Fruit fly (Drosophila melanogaster): ENCODE data around the gene CG42857.

CG42857 gene

dm6 chr3R:9800644-9801330, 20.2 kb downstream of the CG42857 start, which contains the start of the genes CG9467 and CG8526 (continued):
- TF ChIP-seq ranshi (GFP tag; IDR thresholded peaks at IDR 0.05), result peak; percentile 31; the same call in 1 of the 2 replicates
- peak; percentile 69 for TF ChIP-seq Ssrp (tag; optimal IDR thresholded peaks at IDR 0.05)
- TF ChIP-seq CG12299 (tag; optimal IDR thresholded peaks at IDR 0.05), result no peak
- TF ChIP-seq CG11695 (GFP tag; IDR thresholded peaks at IDR 0.05), result peak; percentile 23; the same call in 1 of the 3 replicates
- no peak for TF ChIP-seq CG3163 (GFP tag; optimal IDR thresholded peaks at IDR 0.05)
- peak; percentile 50 for TF ChIP-seq CG10654 (GFP tag; optimal IDR thresholded peaks at IDR 0.05)
- TF ChIP-seq Taf1 (GFP tag; IDR thresholded peaks at IDR 0.05), result peak; percentile 21; the same call in 1 of the 2 replicates
- no peak for TF ChIP-seq exex (tag; optimal IDR thresholded peaks at IDR 0.05)
- peak in 1 of 2 experiments; percentile 20 for TF ChIP-seq chif (GFP tag; optimal IDR thresholded peaks at IDR 0.05)
- TF ChIP-seq CG43689 (GFP tag; IDR thresholded peaks at IDR 0.05), result no peak
- TF ChIP-seq Opbp (GFP tag; IDR thresholded peaks at IDR 0.05; ENCODE audit: partially characterized antibody), result peak; percentile 35; the same call in 1 of the 3 replicates
- no peak for TF ChIP-seq ewg (GFP tag; optimal IDR thresholded peaks at IDR 0.05)
- peak; percentile 23 for TF ChIP-seq az2 (GFP tag; optimal IDR thresholded peaks at IDR 0.05)
- peak; percentile 2 for TF ChIP-seq maf-S (GFP tag; optimal IDR thresholded peaks at IDR 0.05)
- TF ChIP-seq h (optimal IDR thresholded peaks at IDR 0.05), result no peak
- peak; percentile 66 for TF ChIP-seq Lhr (GFP tag; optimal IDR thresholded peaks at IDR 0.05)
- 0 out of 2 replicates have a peak, but pooled peaks have one; percentile 9 for TF ChIP-seq sens-2 (GFP tag; IDR thresholded peaks at IDR 0.05)
- peak; percentile 86 for TF ChIP-seq MESR4 (GFP tag; optimal IDR thresholded peaks at IDR 0.05)
- no peak for TF ChIP-seq kay (GFP tag; optimal IDR thresholded peaks at IDR 0.05)
- TF ChIP-seq CG17802 (tag; optimal IDR thresholded peaks at IDR 0.05), result no peak
- TF ChIP-seq gt (GFP tag; IDR thresholded peaks at IDR 0.05), result no peak
- no peak for TF ChIP-seq abd-A (tag; optimal IDR thresholded peaks at IDR 0.05)
- no peak for TF ChIP-seq Atf3 (GFP tag; optimal IDR thresholded peaks at IDR 0.05)
- peak; percentile 50 for TF ChIP-seq PHDP (tag; optimal IDR thresholded peaks at IDR 0.05)
- TF ChIP-seq kni (GFP tag; optimal IDR thresholded peaks at IDR 0.05), result no peak
- TF ChIP-seq CG8944 (GFP tag; optimal IDR thresholded peaks at IDR 0.05), result peak; percentile 15
- no peak for TF ChIP-seq Pdp1 (GFP tag; optimal IDR thresholded peaks at IDR 0.05)
- no peak for TF ChIP-seq Gsc (GFP tag; IDR thresholded peaks at IDR 0.05)
- TF ChIP-seq CG16863 (GFP tag; optimal IDR thresholded peaks at IDR 0.05), result no peak
- TF ChIP-seq Stat92E (GFP tag; optimal IDR thresholded peaks at IDR 0.05), result no peak
- TF ChIP-seq CG7786 (GFP tag; optimal IDR thresholded peaks at IDR 0.05), result no peak
- TF ChIP-seq ATbp (GFP tag; optimal IDR thresholded peaks at IDR 0.05), result no peak
- peak; percentile 61 for TF ChIP-seq CG1602 (GFP tag; optimal IDR thresholded peaks at IDR 0.05)
- TF ChIP-seq CG10565 (GFP tag; optimal IDR thresholded peaks at IDR 0.05), result no peak
- no peak for TF ChIP-seq bigmax (GFP tag; optimal IDR thresholded peaks at IDR 0.05)
- peak; percentile 16 for TF ChIP-seq CG33213 (GFP tag; optimal IDR thresholded peaks at IDR 0.05)
- TF ChIP-seq Fer2 (tag; optimal IDR thresholded peaks at IDR 0.05), result peak; percentile 30
- TF ChIP-seq hth (optimal IDR thresholded peaks at IDR 0.05), result no peak
- TF ChIP-seq CG6813 (GFP tag; optimal IDR thresholded peaks at IDR 0.05), result no peak
- TF ChIP-seq fu2 (GFP tag; optimal IDR thresholded peaks at IDR 0.05), result no peak
- no peak for TF ChIP-seq Kr (GFP tag; optimal IDR thresholded peaks at IDR 0.05)
- TF ChIP-seq CG31441 (GFP tag; IDR thresholded peaks at IDR 0.05), result peak; percentile 97
- peak; percentile 53; the same call in 1 of the 2 replicates for TF ChIP-seq Xrp1 (GFP tag; IDR thresholded peaks at IDR 0.05)
- TF ChIP-seq esg (GFP tag; conservative IDR thresholded peaks at IDR 0.05), result peak; percentile 46; the same call in 1 of the 2 replicates
- no peak for TF ChIP-seq Trl (optimal IDR thresholded peaks at IDR 0.05)
- peak; percentile 28 for TF ChIP-seq Trl (GFP tag; optimal IDR thresholded peaks at IDR 0.05)
- TF ChIP-seq CG12391 (tag; optimal IDR thresholded peaks at IDR 0.05), result peak; percentile 82
- TF ChIP-seq CkIIα-i1 (GFP tag; IDR thresholded peaks at IDR 0.05), result no peak
- peak; percentile 65; the same call in 1 of the 2 replicates for TF ChIP-seq vvl (GFP tag; IDR thresholded peaks at IDR 0.05)
- TF ChIP-seq crp (GFP tag; optimal IDR thresholded peaks at IDR 0.05), result peak in 1 of 2 experiments; percentile 15

All from whole organism, embryonic.